Worm (Caenorhabditis elegans) whole organism, L4 larva: ENCODE results near the gene F59E11.6.

Experiments
- D1046.2 ChIP-seq: fragments of 200-800 bp; sonication (Bioruptor generic); IDR thresholded peaks from 2 replicates; pipeline ENCODE4 v1.3.6; 2022; ENCODE audit warnings: missing genetic modification characterization, missing compliant biosample characterization
- F37D6.2 ChIP-seq: sonication (generic microtip); optimal IDR thresholded peaks from 2 replicates; lab custom pipeline; 2016; ENCODE audit warnings: mild to moderate bottlenecking, missing genetic modification characterization, missing compliant biosample characterization
- F44E2.7 ChIP-seq: fragments of 200-800 bp; sonication (Bioruptor generic); IDR thresholded peaks from 2 replicates; pipeline ENCODE4 v2.1.2; 2022; ENCODE audit warnings: missing genetic modification characterization, missing compliant biosample characterization
- T26A8.4 ChIP-seq: fragments of 200-800 bp; sonication (Bioruptor generic); IDR thresholded peaks from 2 replicates; pipeline ENCODE4 v1.3.6; 2022; ENCODE audit warnings: missing genetic modification characterization, missing compliant biosample characterization
- Y48G9A.11 ChIP-seq: fragments of 200-800 bp; sonication (Bioruptor generic); IDR thresholded peaks from 2 replicates; pipeline ENCODE4 v1.3.6; 2022; ENCODE audit warnings: missing genetic modification reagents, missing genetic modification characterization, missing compliant biosample characterization
- Y5F2A.4 ChIP-seq: fragments of 200-800 bp; sonication (Bioruptor generic); optimal IDR thresholded peaks from 2 replicates; lab custom pipeline; 2018; ENCODE audit warnings: mild to moderate bottlenecking, missing genetic modification characterization, missing compliant biosample characterization
- Y75B8A.6 ChIP-seq: fragments of 200-800 bp; sonication (Bioruptor generic); IDR thresholded peaks from 2 replicates; pipeline ENCODE4 v1.3.6; 2022; ENCODE audit warnings: missing genetic modification reagents, missing genetic modification characterization, missing compliant biosample characterization
- ceh-32 ChIP-seq: sonication (generic microtip); optimal IDR thresholded peaks from 2 replicates; lab custom pipeline; 2016; ENCODE audit warnings: mild to moderate bottlenecking, missing genetic modification characterization, missing compliant biosample characterization; ENCODE audit not compliant: poor library complexity
- cey-2 ChIP-seq: sonication (generic microtip); optimal IDR thresholded peaks from 3 replicates; lab custom pipeline; 2017; ENCODE audit warnings: missing genetic modification characterization, mild to moderate bottlenecking, missing compliant biosample characterization, antibody characterized with exemption, borderline replicate concordance; ENCODE audit not compliant: insufficient read depth
- daf-19 ChIP-seq: fragments of 200-800 bp; sonication (Bioruptor generic); conservative IDR thresholded peaks from 2 replicates; pipeline ENCODE4 v1.3.6; 2022; ENCODE audit warnings: missing genetic modification characterization, missing compliant biosample characterization
- dmd-6 ChIP-seq: fragments of 200-800 bp; sonication (Bioruptor generic); IDR thresholded peaks from 2 replicates; pipeline ENCODE4 v1.3.6; 2022; ENCODE audit warnings: missing genetic modification reagents, missing genetic modification characterization, missing compliant biosample characterization
- dmd-9 ChIP-seq: fragments of 200-800 bp; sonication (Bioruptor generic); IDR thresholded peaks from 2 replicates; pipeline ENCODE4 v1.3.6; 2022; ENCODE audit warnings: missing genetic modification reagents, missing genetic modification characterization, missing compliant biosample characterization
- duxl-1 ChIP-seq: sonication (generic microtip); optimal IDR thresholded peaks from 2 replicates; lab custom pipeline; 2016; ENCODE audit warnings: mild to moderate bottlenecking, missing genetic modification characterization, moderate library complexity, missing compliant biosample characterization; ENCODE audit not compliant: poor library complexity
- dve-1 ChIP-seq: sonication (generic microtip); optimal IDR thresholded peaks from 2 replicates; lab custom pipeline; 2017; ENCODE audit warnings: antibody characterized with exemption, mild to moderate bottlenecking, missing genetic modification characterization, missing compliant biosample characterization; ENCODE audit not compliant: insufficient read depth
- egl-27 ChIP-seq: sonication (generic microtip); optimal IDR thresholded peaks from 3 replicates; lab custom pipeline; 2017; ENCODE audit warnings: missing biosample characterization, missing genetic modification reagents, missing genetic modification characterization
- fkh-10 ChIP-seq: fragments of 150-350 bp; optimal IDR thresholded peaks from 2 replicates; lab custom pipeline; 2014; ENCODE audit warnings: missing biosample characterization, missing genetic modification reagents, missing genetic modification characterization
- fos-1 ChIP-seq: fragments of 150-350 bp; optimal IDR thresholded peaks from 2 replicates; lab custom pipeline; 2014; ENCODE audit warnings: missing biosample characterization, missing genetic modification characterization
- gei-8 ChIP-seq: fragments of 200-800 bp; sonication (Bioruptor generic); optimal IDR thresholded peaks from 2 replicates; lab custom pipeline; 2018; ENCODE audit warnings: mild to moderate bottlenecking, missing genetic modification characterization, missing compliant biosample characterization
- hif-1 ChIP-seq, 2 experiments: sonication (generic microtip); optimal IDR thresholded peaks; 2 replicates each; lab custom pipeline; 2016 to 2017; ENCODE audit warnings: missing compliant biosample characterization in 2 of 2, missing genetic modification characterization in 2 of 2, missing genetic modification reagents in 2 of 2, missing genotype in 2 of 2, mild to moderate bottlenecking in 1 of 2
- hlh-30 ChIP-seq: sonication (generic microtip); optimal IDR thresholded peaks from 2 replicates; lab custom pipeline; 2017; ENCODE audit warnings: antibody characterized with exemption, mild to moderate bottlenecking, missing genetic modification characterization, missing compliant biosample characterization; ENCODE audit not compliant: insufficient read depth
- hmg-1.1 ChIP-seq: fragments of 200-800 bp; sonication (Bioruptor generic); IDR thresholded peaks from 2 replicates; pipeline ENCODE4 v1.3.6; 2022; ENCODE audit warnings: missing genetic modification reagents, missing genetic modification characterization, missing compliant biosample characterization
- lin-13 ChIP-seq: fragments of 150-350 bp; optimal IDR thresholded peaks from 2 replicates; lab custom pipeline; 2014; ENCODE audit warnings: missing biosample characterization, missing genetic modification reagents, missing genetic modification characterization
- lin-15B ChIP-seq: fragments of 150-350 bp; sonication (generic microtip); optimal IDR thresholded peaks from 3 replicates; lab custom pipeline; 2014; ENCODE audit warnings: missing biosample characterization, missing genetic modification characterization
- lir-3 ChIP-seq: sonication (generic microtip); optimal IDR thresholded peaks from 2 replicates; lab custom pipeline; 2016; ENCODE audit warnings: mild to moderate bottlenecking, missing genetic modification characterization, missing compliant biosample characterization
- madf-9 ChIP-seq: fragments of 200-800 bp; sonication (Bioruptor generic); conservative IDR thresholded peaks from 2 replicates; pipeline ENCODE4 v1.3.6; 2022; ENCODE audit warnings: missing genetic modification reagents, missing genetic modification characterization, missing compliant biosample characterization
- nhr-10 ChIP-seq: fragments of 150-350 bp; optimal IDR thresholded peaks from 2 replicates; lab custom pipeline; 2014; ENCODE audit warnings: missing biosample characterization, missing genetic modification characterization
- nhr-237 ChIP-seq: sonication (generic microtip); optimal IDR thresholded peaks from 2 replicates; lab custom pipeline; 2017; ENCODE audit warnings: missing biosample characterization, missing genetic modification characterization
- nhr-25 ChIP-seq: sonication (generic microtip); optimal IDR thresholded peaks from 2 replicates; lab custom pipeline; 2017; ENCODE audit warnings: missing genetic modification characterization, mild to moderate bottlenecking, missing compliant biosample characterization, antibody characterized with exemption, moderate library complexity, borderline replicate concordance; ENCODE audit not compliant: insufficient read depth
- nhr-42 ChIP-seq: fragments of 200-800 bp; sonication (Bioruptor generic); IDR thresholded peaks from 2 replicates; pipeline ENCODE4 v1.3.6; 2022; ENCODE audit warnings: missing genetic modification characterization, missing compliant biosample characterization
- nhr-76 ChIP-seq: fragments of 150-350 bp; optimal IDR thresholded peaks from 2 replicates; lab custom pipeline; 2014; ENCODE audit warnings: missing biosample characterization, missing genetic modification characterization
- php-3 ChIP-seq: fragments of 200-800 bp; sonication (Bioruptor generic); IDR thresholded peaks from 2 replicates; pipeline ENCODE4 v1.3.6; 2022; ENCODE audit warnings: missing genetic modification reagents, missing genetic modification characterization, missing compliant biosample characterization
- set-16 ChIP-seq: fragments of 200-800 bp; sonication (Bioruptor generic); IDR thresholded peaks from 2 replicates; pipeline ENCODE4 v1.3.6; 2022; ENCODE audit warnings: missing genetic modification reagents, missing genetic modification characterization, missing compliant biosample characterization
- skn-1 ChIP-seq: fragments of 150-350 bp; optimal IDR thresholded peaks from 2 replicates; lab custom pipeline; 2014; ENCODE audit warnings: missing biosample characterization, missing genetic modification characterization
- snpc-1.2 ChIP-seq: fragments of 200-800 bp; sonication (Bioruptor generic); IDR thresholded peaks from 2 replicates; pipeline ENCODE4 v1.3.6; 2022; ENCODE audit warnings: missing genetic modification reagents, missing genetic modification characterization, missing compliant biosample characterization
- unc-39 ChIP-seq: sonication (generic microtip); optimal IDR thresholded peaks from 2 replicates; lab custom pipeline; 2017; ENCODE audit warnings: missing biosample characterization, missing genetic modification characterization
- unc-62 ChIP-seq, 3 experiments: fragments of 150-350 bp in 1 of 3; sonication (generic microtip); optimal IDR thresholded peaks in 2 of 3; peaks in 1 of 3; 1 replicate in 1 of 3; 2 replicates in 2 of 3; lab custom pipeline; 2014 to 2017; ENCODE audit warnings: missing biosample characterization in 3 of 3, missing genetic modification characterization in 3 of 3, missing genetic modification reagents in 3 of 3, missing genotype in 1 of 3
- vab-7 ChIP-seq: fragments of 200-800 bp; sonication (Bioruptor generic); IDR thresholded peaks from 2 replicates; pipeline ENCODE4 v1.3.6; 2022; ENCODE audit warnings: missing genetic modification reagents, missing genetic modification characterization, missing compliant biosample characterization
- zip-2 ChIP-seq: fragments of 150-350 bp; optimal IDR thresholded peaks from 2 replicates; lab custom pipeline; 2014; ENCODE audit warnings: missing biosample characterization, missing genetic modification characterization

Gene F59E11.6

DNA sequence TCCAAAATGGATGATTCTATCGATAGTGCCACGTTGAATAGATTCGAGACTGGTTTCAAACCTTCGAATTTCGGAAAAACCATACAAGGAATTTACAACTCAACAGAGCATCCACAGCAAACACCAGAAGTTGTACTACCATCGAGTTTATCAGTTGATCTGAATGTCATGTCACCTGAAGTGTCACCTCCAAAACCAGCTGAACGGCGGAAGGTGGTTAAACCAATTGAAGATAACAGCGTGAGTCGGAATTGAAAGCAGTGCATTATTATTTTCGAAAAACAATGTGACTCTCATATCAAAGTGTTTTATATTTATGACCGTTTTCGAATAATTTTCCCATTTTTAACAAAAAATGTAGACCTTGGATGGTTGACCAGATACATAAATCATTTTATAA, 42.6 kb upstream of the F59E11.6 start (continued):
- peak; percentile 76 for TF ChIP-seq hlh-30 (tag; lab: Kevin White, UChicago)
- no peak for TF ChIP-seq hif-1 (tag; optimal IDR thresholded peaks at IDR 0.05; lab: Kevin White, UChicago)
- TF ChIP-seq Y75B8A.6 (GFP tag; lab: Robert Waterston, UW) = no peak
- no peak for TF ChIP-seq lir-3
- no peak for TF ChIP-seq F37D6.2 (tag; lab: Kevin White, UChicago)
- TF ChIP-seq hmg-1.1 (GFP tag; lab: Robert Waterston, UW) = no peak
- TF ChIP-seq D1046.2 (GFP tag; lab: Robert Waterston, UW) = no peak
- no peak for TF ChIP-seq nhr-10 (tag; lab: Kevin White, UChicago)
- TF ChIP-seq zip-2 (tag; lab: Kevin White, UChicago) = no peak
- TF ChIP-seq Y48G9A.11 (GFP tag; lab: Robert Waterston, UW) = no peak
- TF ChIP-seq skn-1 (tag; lab: Kevin White, UChicago) = no peak
- TF ChIP-seq T26A8.4 (GFP tag; lab: Robert Waterston, UW) = no peak
- TF ChIP-seq gei-8 (GFP tag; lab: Kevin White, UChicago) = no peak
- TF ChIP-seq Y5F2A.4 (GFP tag; lab: Kevin White, UChicago) = no peak
- TF ChIP-seq nhr-42 = no peak
- peak in 1 of 2 experiments; percentile 63 for TF ChIP-seq unc-62 (GFP tag; optimal IDR thresholded peaks at IDR 0.05 in 1 of 2; lab: Kevin White, UChicago)
- TF ChIP-seq unc-62 (tag; optimal IDR thresholded peaks at IDR 0.05; lab: Kevin White, UChicago) = no peak
- peak; percentile 82 for TF ChIP-seq dmd-6 (GFP tag; lab: Robert Waterston, UW)
- no peak for TF ChIP-seq lin-13 (GFP tag; lab: Kevin White, UChicago)
- TF ChIP-seq fos-1 (tag; lab: Kevin White, UChicago) = no peak
- TF ChIP-seq nhr-76 (tag; lab: Kevin White, UChicago) = no peak
- TF ChIP-seq dmd-9 (GFP tag; lab: Robert Waterston, UW) = no peak

DNA sequence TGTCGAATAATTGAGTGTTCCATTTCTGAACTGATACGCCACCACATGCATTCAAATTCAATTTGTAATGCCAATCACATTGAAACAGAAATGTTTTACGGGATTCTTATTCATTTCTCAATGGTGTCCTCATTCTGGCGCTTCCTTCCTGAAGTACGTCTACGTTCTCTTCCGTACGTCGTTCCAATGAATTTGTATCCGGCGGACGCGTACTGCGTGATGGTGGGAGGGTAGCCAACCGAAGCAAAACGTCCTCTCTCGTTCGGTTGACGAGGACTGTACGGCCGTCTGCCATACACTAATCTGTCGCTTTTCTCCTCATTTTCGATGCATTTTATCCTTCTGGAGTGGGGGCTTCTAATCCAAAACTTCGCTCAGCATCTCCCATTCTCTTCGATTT, 41.7 kb upstream of the F59E11.6 start:
- TF ChIP-seq madf-9 (GFP tag; lab: Robert Waterston, UW) (0 out of 2 replicates have a peak, but pooled peaks have one; percentile 20), fkh-10 (GFP tag; lab: Kevin White, UChicago) (no peak), unc-62 (GFP tag; optimal IDR thresholded peaks at IDR 0.05 in 1 of 2; lab: Kevin White, UChicago) (peak in 1 of 2 experiments; percentile 95), unc-62 (tag; optimal IDR thresholded peaks at IDR 0.05; lab: Kevin White, UChicago) (no peak), php-3 (GFP tag; lab: Robert Waterston, UW) (0 out of 2 replicates have a peak, but pooled peaks have one; percentile 17), ceh-32 (no peak)
- TF ChIP-seq, all 104 proteins: peak for 3

DNA sequence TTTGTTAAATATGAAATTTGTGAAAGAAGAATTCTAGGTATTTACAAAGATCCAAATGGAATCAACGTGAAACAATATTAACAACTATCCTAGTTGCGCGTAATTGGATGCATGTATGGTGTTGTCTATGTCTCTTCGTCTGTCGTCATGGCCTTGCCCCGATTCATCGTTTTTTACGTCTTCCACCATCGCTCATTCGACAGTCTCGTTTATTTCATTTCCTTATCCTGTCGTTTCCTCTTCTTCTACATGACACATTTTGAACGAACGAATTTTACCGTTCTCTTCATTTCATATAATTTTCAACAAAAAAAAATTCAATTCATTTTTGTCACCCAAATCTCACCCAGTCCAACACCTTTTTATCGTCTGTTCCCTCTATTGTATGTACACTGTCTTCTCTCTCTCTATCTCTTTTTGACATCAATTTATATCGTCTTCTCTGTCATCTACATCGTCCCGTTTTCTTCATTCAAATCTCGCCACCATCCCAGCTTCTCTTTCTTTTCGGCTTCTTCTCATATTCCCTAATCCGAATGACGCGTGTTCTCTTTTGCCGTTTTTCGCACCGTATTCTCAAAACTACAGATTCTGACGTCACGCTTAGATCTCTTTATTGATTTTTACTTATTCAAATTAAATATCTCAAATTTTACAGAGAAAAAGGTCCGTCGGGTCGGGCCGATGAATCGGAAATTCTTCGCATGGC, 35.0 kb upstream of the F59E11.6 start, which contains the start of gene ttc-17:
TSS of gene ttc-17 (plus strand) at position 659 of the 709 bp plus-strand sequence.
- TF ChIP-seq egl-27 (tag; lab: Kevin White, UChicago) (no peak), nhr-42 (no peak), snpc-1.2 (GFP tag; lab: Robert Waterston, UW) (0 out of 2 replicates have a peak, but pooled peaks have one; percentile 29), dmd-9 (GFP tag; lab: Robert Waterston, UW) (no peak), F44E2.7 (GFP tag; lab: Robert Waterston, UW) (no peak), unc-39 (no peak), lin-15B (no peak), lin-13 (GFP tag; lab: Kevin White, UChicago) (no peak), dve-1 (tag; lab: Kevin White, UChicago) (no peak), daf-19 (GFP tag; lab: Robert Waterston, UW) (no peak), nhr-237 (tag; lab: Kevin White, UChicago) (no peak), vab-7 (no peak), cey-2 (tag; lab: Kevin White, UChicago) (no peak), duxl-1 (tag; lab: Kevin White, UChicago) (no peak), hlh-30 (tag; lab: Kevin White, UChicago) (peak; percentile 26), nhr-25 (tag; lab: Kevin White, UChicago) (peak; percentile 69), php-3 (GFP tag; lab: Robert Waterston, UW) (no peak), D1046.2 (GFP tag; lab: Robert Waterston, UW) (no peak), hmg-1.1 (GFP tag; lab: Robert Waterston, UW) (no peak), unc-62 (GFP tag; optimal IDR thresholded peaks at IDR 0.05 in 1 of 2; lab: Kevin White, UChicago) (peak in 1 of 2 experiments; percentile 16), unc-62 (tag; optimal IDR thresholded peaks at IDR 0.05; lab: Kevin White, UChicago) (no peak), set-16 (no peak)
